Worm (Caenorhabditis elegans) whole organism, L2 larva: Measurements from ENCODE around the gene ZK105.6.

Experiments used
- F13H6.1 ChIP-seq: sonication (generic microtip); optimal IDR thresholded peaks from 2 replicates; lab custom pipeline; 2016; ENCODE audit warnings: missing genetic modification characterization, missing compliant biosample characterization
- R02D3.7 ChIP-seq: fragments of 150-350 bp; optimal IDR thresholded peaks from 2 replicates; lab custom pipeline; 2014; ENCODE audit warnings: missing biosample characterization, missing genetic modification characterization
- Y55F3AM.14 ChIP-seq: fragments of 200-800 bp; sonication (Bioruptor generic); optimal IDR thresholded peaks from 2 replicates; lab custom pipeline; 2018; ENCODE audit warnings: mild to moderate bottlenecking, missing genetic modification characterization, missing compliant biosample characterization
- alr-1 ChIP-seq: fragments of 150-350 bp; optimal IDR thresholded peaks from 2 replicates; lab custom pipeline; 2014; ENCODE audit warnings: missing biosample characterization, missing genetic modification characterization
- aly-2 ChIP-seq: fragments of 150-350 bp; optimal IDR thresholded peaks from 2 replicates; lab custom pipeline; 2014; ENCODE audit warnings: missing biosample characterization, missing genetic modification characterization
- ama-1 ChIP-seq: fragments of 150-350 bp; optimal IDR thresholded peaks from 2 replicates; lab custom pipeline; 2018; ENCODE audit warnings: inconsistent platforms
- blmp-1 ChIP-seq: sonication (generic microtip); optimal IDR thresholded peaks from 2 replicates; lab custom pipeline; 2017; ENCODE audit warnings: missing genetic modification characterization, mild to moderate bottlenecking, missing compliant biosample characterization, antibody characterized with exemption, moderate library complexity; ENCODE audit not compliant: insufficient read depth
- ceh-16 ChIP-seq: fragments of 150-350 bp; optimal IDR thresholded peaks from 2 replicates; lab custom pipeline; 2014; ENCODE audit warnings: missing biosample characterization, missing genetic modification characterization
- ceh-82 ChIP-seq: fragments of 150-350 bp; optimal IDR thresholded peaks from 2 replicates; lab custom pipeline; 2014; ENCODE audit warnings: missing biosample characterization, missing genetic modification characterization
- dmd-4 ChIP-seq: sonication (generic microtip); optimal IDR thresholded peaks from 2 replicates; lab custom pipeline; 2017; ENCODE audit warnings: missing biosample characterization, missing genetic modification characterization
- egl-27 ChIP-seq: sonication (generic microtip); optimal IDR thresholded peaks from 3 replicates; lab custom pipeline; 2017; ENCODE audit warnings: missing biosample characterization, missing genetic modification reagents, missing genetic modification characterization
- elt-3 ChIP-seq: sonication (generic microtip); optimal IDR thresholded peaks from 2 replicates; lab custom pipeline; 2017; ENCODE audit warnings: missing biosample characterization, missing genetic modification characterization
- fos-1 ChIP-seq: fragments of 150-350 bp; optimal IDR thresholded peaks from 2 replicates; lab custom pipeline; 2014; ENCODE audit warnings: missing biosample characterization, missing genetic modification characterization
- gmeb-1 ChIP-seq: fragments of 150-350 bp; optimal IDR thresholded peaks from 2 replicates; lab custom pipeline; 2014; ENCODE audit warnings: missing biosample characterization, missing genetic modification characterization
- lin-11 ChIP-seq: fragments of 150-350 bp; sonication (generic microtip); optimal IDR thresholded peaks from 2 replicates; lab custom pipeline; 2014; ENCODE audit warnings: missing biosample characterization, missing genetic modification characterization, inconsistent platforms, mixed read lengths
- lin-13 ChIP-seq: fragments of 150-350 bp; optimal IDR thresholded peaks from 2 replicates; lab custom pipeline; 2014; ENCODE audit warnings: missing biosample characterization, missing genetic modification reagents, missing genetic modification characterization
- lin-39 ChIP-seq: fragments of 150-350 bp; optimal IDR thresholded peaks from 2 replicates; lab custom pipeline; 2014; ENCODE audit warnings: missing biosample characterization, missing genetic modification reagents, missing genetic modification characterization
- mab-5 ChIP-seq: fragments of 150-350 bp; optimal IDR thresholded peaks from 2 replicates; lab custom pipeline; 2014; ENCODE audit warnings: missing biosample characterization, missing genetic modification characterization
- mbf-1 ChIP-seq: sonication (generic microtip); optimal IDR thresholded peaks from 2 replicates; lab custom pipeline; 2017; ENCODE audit warnings: missing biosample characterization, missing genetic modification characterization
- mdl-1 ChIP-seq, 2 experiments: fragments of 150-350 bp in 1 of 2; sonication (generic microtip) in 1 of 2; optimal IDR thresholded peaks; 2 replicates each; lab custom pipeline; 2017; ENCODE audit warnings: missing biosample characterization in 2 of 2, missing genetic modification characterization in 2 of 2
- nhr-12 ChIP-seq: fragments of 150-350 bp; optimal IDR thresholded peaks from 2 replicates; lab custom pipeline; 2014; ENCODE audit warnings: missing biosample characterization, missing genetic modification characterization
- nhr-129 ChIP-seq: fragments of 150-350 bp; optimal IDR thresholded peaks from 2 replicates; lab custom pipeline; 2014; ENCODE audit warnings: missing biosample characterization, missing genetic modification characterization
- nhr-23 ChIP-seq: fragments of 150-350 bp; optimal IDR thresholded peaks from 2 replicates; lab custom pipeline; 2014; ENCODE audit warnings: missing biosample characterization, missing genetic modification reagents, missing genetic modification characterization
- nhr-25 ChIP-seq: fragments of 150-350 bp; sonication (generic microtip); optimal IDR thresholded peaks from 3 replicates; lab custom pipeline; 2014; ENCODE audit warnings: missing biosample characterization, missing genetic modification characterization
- nhr-6 ChIP-seq: fragments of 150-350 bp; optimal IDR thresholded peaks from 2 replicates; lab custom pipeline; 2014; ENCODE audit warnings: missing biosample characterization, missing genetic modification characterization
- nhr-77 ChIP-seq: fragments of 150-350 bp; optimal IDR thresholded peaks from 2 replicates; lab custom pipeline; 2014; ENCODE audit warnings: missing biosample characterization, missing genetic modification characterization
- peb-1 ChIP-seq: fragments of 150-350 bp; optimal IDR thresholded peaks from 2 replicates; lab custom pipeline; 2014; ENCODE audit warnings: missing biosample characterization, missing genetic modification characterization
- sem-4 ChIP-seq: fragments of 150-350 bp; optimal IDR thresholded peaks from 2 replicates; lab custom pipeline; 2014; ENCODE audit warnings: missing biosample characterization, missing genetic modification reagents, missing genetic modification characterization
- skn-1 ChIP-seq: sonication (generic microtip); optimal IDR thresholded peaks from 2 replicates; lab custom pipeline; 2017; ENCODE audit warnings: missing biosample characterization, missing genetic modification characterization
- sma-3 ChIP-seq: sonication (generic microtip); optimal IDR thresholded peaks from 2 replicates; lab custom pipeline; 2016; ENCODE audit warnings: missing genetic modification reagents, missing genetic modification characterization, missing compliant biosample characterization
- sma-9 ChIP-seq, 2 experiments: fragments of 150-350 bp in 1 of 2; sonication (generic microtip) in 1 of 2; optimal IDR thresholded peaks; 2 replicates each; lab custom pipeline; 2014 to 2016; ENCODE audit warnings: missing genetic modification characterization in 2 of 2, mild to moderate bottlenecking in 1 of 2, missing biosample characterization in 1 of 2, missing compliant biosample characterization in 1 of 2, missing genetic modification reagents in 1 of 2, moderate library complexity in 1 of 2
- snpc-4 ChIP-seq: fragments of 150-350 bp; optimal IDR thresholded peaks from 2 replicates; lab custom pipeline; 2014; ENCODE audit warnings: missing biosample characterization, missing genetic modification characterization
- unc-39 ChIP-seq: fragments of 150-350 bp; optimal IDR thresholded peaks from 2 replicates; lab custom pipeline; 2014; ENCODE audit warnings: missing biosample characterization, missing genetic modification characterization
- unc-62 ChIP-seq: fragments of 150-350 bp; optimal IDR thresholded peaks from 2 replicates; lab custom pipeline; 2014; ENCODE audit warnings: missing biosample characterization, missing genetic modification reagents, missing genetic modification characterization
- ztf-1 ChIP-seq: fragments of 200-800 bp; sonication (Bioruptor generic); conservative IDR thresholded peaks from 2 replicates; pipeline ENCODE4 v1.3.6; 2022; ENCODE audit warnings: missing genetic modification characterization, missing compliant biosample characterization
- ztf-11 ChIP-seq: sonication (generic microtip); optimal IDR thresholded peaks from 2 replicates; lab custom pipeline; 2017; ENCODE audit warnings: missing biosample characterization, missing genetic modification characterization

Gene ZK105.6

DNA sequence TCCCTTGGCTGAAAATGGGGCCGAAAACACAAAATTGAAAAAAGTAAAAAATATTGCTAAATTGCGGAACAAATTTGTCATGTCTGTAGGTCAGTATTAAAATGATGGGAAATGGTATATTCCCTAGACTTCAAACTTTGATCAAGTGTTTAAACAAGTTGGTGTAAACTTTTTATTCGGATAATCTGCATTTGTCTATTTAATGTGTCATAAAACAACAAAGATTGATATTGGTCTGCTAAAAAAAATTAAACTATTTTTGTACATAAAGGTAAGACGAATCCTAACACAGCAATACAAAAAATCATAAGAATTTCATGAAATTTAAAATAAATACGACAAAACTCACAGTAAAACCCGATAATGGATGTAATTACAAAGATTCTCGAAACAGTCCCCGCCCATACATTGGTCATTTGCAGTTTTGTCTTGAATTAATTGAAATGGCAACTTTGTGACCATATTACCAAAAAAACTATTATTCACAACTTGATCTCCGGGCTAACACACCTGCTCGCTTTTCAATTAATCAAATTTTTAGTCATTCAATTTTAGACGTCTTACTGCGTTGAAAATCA lies at the start of gene ZK105.6, which contains the start of gene ZK105.8:
Gene ZK105.6 (minus strand): TSS at position 101 of the 578 bp plus-strand sequence.
Gene ZK105.8 (plus strand): TSS at position 528 of the 578 bp plus-strand sequence.
- TF ChIP-seq nhr-23 (no peak), lin-13 (GFP tag; lab: Kevin White, UChicago) (no peak), sma-9 (GFP tag; optimal IDR thresholded peaks at IDR 0.05; lab: Kevin White, UChicago) (no peak), sma-9 (tag; optimal IDR thresholded peaks at IDR 0.05; lab: Kevin White, UChicago) (no peak), elt-3 (tag; lab: Kevin White, UChicago) (no peak)
- TF ChIP-seq, all 48 proteins: peak for 0

DNA sequence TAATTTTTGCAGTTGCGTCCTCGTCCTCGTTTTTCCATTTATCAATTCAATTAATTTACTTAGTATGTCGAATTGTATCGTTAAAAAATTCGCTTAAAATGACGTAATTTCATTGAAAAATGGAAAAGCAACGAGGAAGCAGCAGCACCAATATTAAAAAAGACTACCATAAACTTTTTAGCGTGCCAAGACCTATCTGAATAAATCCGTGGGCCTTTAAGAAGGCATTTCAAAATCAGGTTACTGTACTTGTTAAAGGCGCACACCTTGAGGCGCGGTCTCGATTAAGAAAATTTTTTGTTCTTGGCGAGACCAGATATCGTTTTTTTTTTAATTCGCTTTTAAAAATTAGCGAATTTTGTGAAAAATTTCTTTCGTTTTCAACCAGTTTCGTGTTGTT lies 49.8 kb upstream of the ZK105.6 start:
- TF ChIP-seq sem-4 (tag; lab: Kevin White, UChicago) (no peak), mbf-1 (tag; lab: Kevin White, UChicago) (no peak), F13H6.1 (no peak), nhr-129 (tag; lab: Kevin White, UChicago) (no peak), mab-5 (tag; lab: Kevin White, UChicago) (no peak), unc-62 (GFP tag; lab: Kevin White, UChicago) (no peak), ztf-11 (tag; lab: Kevin White, UChicago) (no peak), aly-2 (tag; lab: Kevin White, UChicago) (no peak), lin-39 (tag; lab: Kevin White, UChicago) (no peak), ceh-82 (tag; lab: Kevin White, UChicago) (no peak), sma-9 (GFP tag; optimal IDR thresholded peaks at IDR 0.05; lab: Kevin White, UChicago) (no peak), sma-9 (tag; optimal IDR thresholded peaks at IDR 0.05; lab: Kevin White, UChicago) (no peak), sma-3 (no peak), fos-1 (tag; lab: Kevin White, UChicago) (no peak), lin-11 (no peak), mdl-1 (tag; optimal IDR thresholded peaks at IDR 0.05; lab: Kevin White, UChicago) (no peak), nhr-6 (tag; lab: Kevin White, UChicago) (no peak), dmd-4 (tag; lab: Kevin White, UChicago) (no peak), snpc-4 (tag; lab: Kevin White, UChicago) (no peak)

DNA sequence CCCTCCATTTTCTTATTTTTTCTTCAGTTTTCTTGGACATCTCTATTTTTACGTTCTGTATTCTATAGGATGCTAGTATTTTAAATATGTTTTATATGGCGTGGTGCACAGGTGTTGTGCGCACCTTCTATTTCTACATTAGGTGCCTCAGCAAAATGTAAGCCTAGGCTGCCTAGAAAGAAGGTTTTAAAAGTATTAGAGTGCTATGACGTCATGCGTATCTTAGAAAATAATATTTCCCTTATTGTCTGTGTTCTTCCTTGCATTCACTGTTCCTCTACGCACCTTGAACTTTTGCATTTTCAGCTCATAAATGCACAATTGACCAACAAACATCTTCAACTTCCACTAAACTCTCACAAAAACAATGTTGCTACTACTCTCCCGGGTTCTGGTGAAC lies 47.1 kb upstream of the ZK105.6 start, which contains the start of gene frpr-3:
Gene frpr-3 (plus strand): TSS at position 301 of the 400 bp plus-strand sequence.
- TF ChIP-seq fos-1 (tag; lab: Kevin White, UChicago) (no peak), skn-1 (tag; lab: Kevin White, UChicago) (no peak), nhr-6 (tag; lab: Kevin White, UChicago) (no peak), alr-1 (no peak), sma-9 (GFP tag; optimal IDR thresholded peaks at IDR 0.05; lab: Kevin White, UChicago) (no peak), sma-9 (tag; optimal IDR thresholded peaks at IDR 0.05; lab: Kevin White, UChicago) (no peak), R02D3.7 (tag; lab: Kevin White, UChicago) (no peak)

DNA sequence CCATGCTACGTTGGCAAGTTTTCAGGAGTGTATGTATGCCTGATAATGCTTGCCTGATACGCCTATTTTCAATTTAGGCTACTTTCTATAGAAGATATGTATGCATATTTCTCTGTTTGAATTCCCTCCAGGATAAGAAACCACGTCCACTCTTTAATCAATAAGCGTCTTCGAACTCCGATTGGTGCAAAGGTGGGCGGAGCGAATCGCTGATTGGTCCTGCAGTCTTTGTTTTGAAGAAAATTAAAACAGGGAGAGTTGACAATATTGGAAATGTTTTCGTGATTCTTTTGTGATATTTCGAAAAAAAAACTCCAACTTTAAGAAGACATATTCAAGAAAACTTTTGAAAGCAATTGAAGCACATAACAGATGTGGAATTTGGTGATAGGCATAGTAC lies 38.0 kb upstream of the ZK105.6 start:
- no peak for TF ChIP-seq blmp-1 (tag; lab: Kevin White, UChicago)
- TF ChIP-seq egl-27 = no peak
- TF ChIP-seq sma-9 (GFP tag; optimal IDR thresholded peaks at IDR 0.05; lab: Kevin White, UChicago) = no peak
- no peak for TF ChIP-seq sma-9 (tag; optimal IDR thresholded peaks at IDR 0.05; lab: Kevin White, UChicago)
- no peak for TF ChIP-seq ceh-82 (tag; lab: Kevin White, UChicago)
- no peak for TF ChIP-seq sem-4 (tag; lab: Kevin White, UChicago)

DNA sequence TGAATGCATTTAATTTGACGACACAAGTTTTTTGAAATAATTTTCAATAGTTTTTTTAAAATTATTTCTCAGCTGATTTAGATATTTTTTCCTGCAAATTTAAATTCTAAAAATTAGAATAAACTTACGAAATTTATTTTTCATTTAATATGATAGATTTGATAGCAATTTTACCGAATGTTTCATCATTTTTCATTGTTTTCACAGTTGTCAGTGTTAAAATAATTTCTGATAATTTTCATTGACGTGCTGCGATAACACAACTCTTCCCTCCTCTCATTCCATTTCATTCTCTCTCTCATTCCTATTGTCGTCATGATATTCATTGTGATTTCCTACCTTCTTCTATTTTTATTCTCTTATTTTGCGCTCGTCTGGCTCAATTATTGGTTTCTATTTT lies 36.3 kb upstream of the ZK105.6 start, which contains the start of gene hint-3:
Gene hint-3 (plus strand): TSS at position 301 of the 400 bp plus-strand sequence.
- TF ChIP-seq ceh-16 (tag; lab: Kevin White, UChicago) (no peak), fos-1 (tag; lab: Kevin White, UChicago) (peak; percentile 34), mbf-1 (tag; lab: Kevin White, UChicago) (no peak), alr-1 (no peak)
- TF ChIP-seq, all 48 proteins: peak for 1

DNA sequence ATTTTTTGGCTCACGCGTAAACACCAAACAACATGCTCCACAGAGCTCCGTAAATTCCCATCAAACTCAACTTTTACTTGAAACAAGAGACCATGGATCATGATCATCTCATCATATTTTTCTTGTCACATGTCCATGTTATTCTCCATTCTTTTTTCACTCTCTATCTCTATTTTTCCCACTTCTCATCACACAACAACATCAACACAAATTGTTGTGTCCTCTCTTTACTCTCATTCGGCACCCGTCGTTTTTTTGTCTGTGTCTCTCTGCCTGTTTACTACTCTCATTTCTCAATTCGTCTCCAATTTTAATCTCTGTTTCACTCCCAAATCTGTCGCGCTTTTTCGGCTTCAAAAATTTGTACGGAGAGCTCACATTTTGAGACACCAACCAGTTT lies 35.4 kb upstream of the ZK105.6 start:
- TF ChIP-seq unc-62 (GFP tag; lab: Kevin White, UChicago) = peak; percentile 24
- TF ChIP-seq lin-11 = no peak
- TF ChIP-seq mbf-1 (tag; lab: Kevin White, UChicago) = no peak
- TF ChIP-seq ama-1 (lab: Kevin White, UChicago) = no peak
- no peak for TF ChIP-seq ztf-11 (tag; lab: Kevin White, UChicago)
- peak; percentile 23 for TF ChIP-seq fos-1 (tag; lab: Kevin White, UChicago)
- TF ChIP-seq elt-3 (tag; lab: Kevin White, UChicago) = no peak
- TF ChIP-seq nhr-25 (tag; lab: Kevin White, UChicago) = peak; percentile 24
- TF ChIP-seq alr-1 = no peak
- no peak for TF ChIP-seq snpc-4 (tag; lab: Kevin White, UChicago)
- no peak for TF ChIP-seq peb-1 (tag; lab: Kevin White, UChicago)
- no peak for TF ChIP-seq nhr-77 (tag; lab: Kevin White, UChicago)
- no peak for TF ChIP-seq nhr-12 (tag; lab: Kevin White, UChicago)
- no peak for TF ChIP-seq ztf-1 (GFP tag; lab: Robert Waterston, UW)
- peak in 1 of 2 experiments; percentile 73 for TF ChIP-seq mdl-1 (tag; optimal IDR thresholded peaks at IDR 0.05; lab: Kevin White, UChicago)
- peak; percentile 60 for TF ChIP-seq egl-27
- no peak for TF ChIP-seq unc-39 (tag; lab: Kevin White, UChicago)
- no peak for TF ChIP-seq blmp-1 (tag; lab: Kevin White, UChicago)
- TF ChIP-seq nhr-129 (tag; lab: Kevin White, UChicago) = peak; percentile 87
- peak; percentile 69 for TF ChIP-seq sma-9 (GFP tag; optimal IDR thresholded peaks at IDR 0.05; lab: Kevin White, UChicago)
- no peak for TF ChIP-seq sma-9 (tag; optimal IDR thresholded peaks at IDR 0.05; lab: Kevin White, UChicago)
- peak; percentile 21 for TF ChIP-seq sma-3
- TF ChIP-seq Y55F3AM.14 = no peak
- no peak for TF ChIP-seq R02D3.7 (tag; lab: Kevin White, UChicago)
- no peak for TF ChIP-seq lin-39 (tag; lab: Kevin White, UChicago)
- TF ChIP-seq skn-1 (tag; lab: Kevin White, UChicago) = no peak
- TF ChIP-seq gmeb-1 = peak; percentile 40
- no peak for TF ChIP-seq ceh-82 (tag; lab: Kevin White, UChicago)
- TF ChIP-seq aly-2 (tag; lab: Kevin White, UChicago) = no peak
